Fruit fly (Drosophila melanogaster) whole organism: ENCODE measurements around the gene CG43999.

Experiments
- CG8478 ChIP-seq: fragments of >200 bp; optimal IDR thresholded peaks from 2 replicates; lab custom pipeline; 2018; ENCODE audit warnings: inconsistent platforms
- psq ChIP-seq: fragments of >200 bp; optimal IDR thresholded peaks from 2 replicates; lab custom pipeline; 2017
- usp ChIP-seq: fragments of >200 bp; optimal IDR thresholded peaks from 2 replicates; lab custom pipeline; 2017; ENCODE audit warnings: missing biosample characterization, missing genetic modification characterization, mixed read lengths

- TF ChIP-seq CG8478 (no peak), usp (no peak), psq (lab: Kevin White, UChicago) (no peak)
These were observed 40.6 kb upstream of the CG43999 start for dm6 chr3R:23969449-23969848.
